Worm (Caenorhabditis elegans) whole organism, young adult: ENCODE measurements around the gene sbt-1.

Experiments
- B0035.1 ChIP-seq: sonication (generic microtip); optimal IDR thresholded peaks from 2 replicates; lab custom pipeline; 2016; ENCODE audit warnings: missing genetic modification characterization, mild to moderate bottlenecking, missing compliant biosample characterization, missing genotype, missing genetic modification reagents
- B0336.3 ChIP-seq: fragments of 200-800 bp; sonication (Bioruptor generic); IDR thresholded peaks from 2 replicates; pipeline ENCODE4 v1.3.6; 2022; ENCODE audit warnings: missing genetic modification characterization, missing compliant biosample characterization
- F23B12.7 ChIP-seq: sonication (generic microtip); optimal IDR thresholded peaks from 2 replicates; lab custom pipeline; 2017; ENCODE audit warnings: missing genetic modification characterization, mild to moderate bottlenecking, missing compliant biosample characterization, antibody characterized with exemption, moderate library complexity; ENCODE audit not compliant: insufficient read depth
- F33H1.4 ChIP-seq: fragments of 200-800 bp; sonication (Bioruptor generic); IDR thresholded peaks from 2 replicates; pipeline ENCODE4 v1.3.6; 2022; ENCODE audit warnings: missing genetic modification reagents, missing genetic modification characterization, missing compliant biosample characterization
- F55B11.4 ChIP-seq: sonication (generic microtip); optimal IDR thresholded peaks from 2 replicates; lab custom pipeline; 2016; ENCODE audit warnings: missing compliant biosample characterization, missing genetic modification characterization, borderline replicate concordance; ENCODE audit not compliant: insufficient read depth
- F57C9.4 ChIP-seq: sonication (generic microtip); optimal IDR thresholded peaks from 2 replicates; lab custom pipeline; 2017; ENCODE audit warnings: mild to moderate bottlenecking, missing genetic modification characterization, missing compliant biosample characterization
- K12H6.12 ChIP-seq: fragments of 200-800 bp; sonication (Bioruptor generic); optimal IDR thresholded peaks from 2 replicates; lab custom pipeline; 2018; ENCODE audit warnings: mild to moderate bottlenecking, missing genetic modification characterization, missing compliant biosample characterization
- Y53G8AR.9 ChIP-seq: fragments of 200-800 bp; sonication (Bioruptor generic); conservative IDR thresholded peaks from 2 replicates; pipeline ENCODE4 v1.3.6; 2022; ENCODE audit warnings: missing genetic modification reagents, missing genetic modification characterization, missing compliant biosample characterization
- Y79H2A.3 ChIP-seq: fragments of 200-800 bp; sonication (Bioruptor generic); conservative IDR thresholded peaks from 2 replicates; pipeline ENCODE4 v1.3.6; 2022; ENCODE audit warnings: missing genetic modification reagents, missing genetic modification characterization, missing compliant biosample characterization
- ZK185.1 ChIP-seq: sonication (generic microtip); optimal IDR thresholded peaks from 2 replicates; lab custom pipeline; 2016; ENCODE audit warnings: mild to moderate bottlenecking, missing genetic modification characterization, missing compliant biosample characterization; ENCODE audit not compliant: poor library complexity, severe bottlenecking
- athp-1 ChIP-seq: sonication (generic microtip); optimal IDR thresholded peaks from 2 replicates; lab custom pipeline; 2017; ENCODE audit warnings: mild to moderate bottlenecking, missing genetic modification characterization, missing compliant biosample characterization
- attf-3 ChIP-seq: fragments of 200-800 bp; sonication (Bioruptor generic); conservative IDR thresholded peaks from 2 replicates; pipeline ENCODE4 v1.3.6; 2022; ENCODE audit warnings: missing genetic modification reagents, missing genetic modification characterization, missing compliant biosample characterization
- bed-1 ChIP-seq: fragments of 200-800 bp; sonication (Bioruptor generic); IDR thresholded peaks from 2 replicates; pipeline ENCODE4 v1.3.6; 2022; ENCODE audit warnings: missing genetic modification reagents, missing genetic modification characterization, missing compliant biosample characterization
- cebp-2 ChIP-seq: fragments of 200-800 bp; sonication (Bioruptor generic); IDR thresholded peaks from 2 replicates; pipeline ENCODE4 v1.3.6; 2022; ENCODE audit warnings: missing genetic modification characterization, missing compliant biosample characterization
- ceh-100 ChIP-seq: fragments of 200-800 bp; sonication (Bioruptor generic); IDR thresholded peaks from 2 replicates; pipeline ENCODE4 v1.3.6; 2022; ENCODE audit warnings: missing genetic modification reagents, missing genetic modification characterization, missing compliant biosample characterization
- chd-7 ChIP-seq: sonication (generic microtip); optimal IDR thresholded peaks from 2 replicates; lab custom pipeline; 2016; ENCODE audit warnings: mild to moderate bottlenecking, missing genetic modification characterization, moderate library complexity, missing compliant biosample characterization
- die-1 ChIP-seq: sonication (generic microtip); optimal IDR thresholded peaks from 2 replicates; lab custom pipeline; 2016; ENCODE audit warnings: missing genotype, mild to moderate bottlenecking, missing genetic modification characterization, missing compliant biosample characterization
- dox-1 ChIP-seq: fragments of 200-800 bp; sonication (Bioruptor generic); IDR thresholded peaks from 2 replicates; pipeline ENCODE4 v1.3.6; 2022; ENCODE audit warnings: missing genetic modification reagents, missing genetic modification characterization, missing compliant biosample characterization
- ekl-4 ChIP-seq: fragments of 200-800 bp; sonication (Bioruptor generic); IDR thresholded peaks from 2 replicates; pipeline ENCODE4 v1.3.6; 2022; ENCODE audit warnings: missing genetic modification reagents, missing genetic modification characterization, missing compliant biosample characterization
- him-1 ChIP-seq: sonication (generic microtip); optimal IDR thresholded peaks from 2 replicates; lab custom pipeline; 2016; ENCODE audit warnings: missing genotype, missing genetic modification reagents, missing genetic modification characterization, missing compliant biosample characterization
- hlh-12 ChIP-seq: sonication (generic microtip); optimal IDR thresholded peaks from 2 replicates; lab custom pipeline; 2016; ENCODE audit warnings: missing genetic modification characterization, missing compliant biosample characterization
- hmg-1.2 ChIP-seq: fragments of 200-800 bp; sonication (Bioruptor generic); IDR thresholded peaks from 2 replicates; pipeline ENCODE4 v1.3.6; 2022; ENCODE audit warnings: missing genetic modification reagents, missing genetic modification characterization, missing compliant biosample characterization
- lag-1 ChIP-seq: fragments of 200-800 bp; sonication (Bioruptor generic); IDR thresholded peaks from 2 replicates; pipeline ENCODE4 v1.3.6; 2022; ENCODE audit warnings: missing genetic modification reagents, missing genetic modification characterization, missing compliant biosample characterization
- let-526 ChIP-seq: fragments of 200-800 bp; sonication (Bioruptor generic); IDR thresholded peaks from 2 replicates; pipeline ENCODE4 v1.3.6; 2022; ENCODE audit warnings: missing genetic modification reagents, missing genetic modification characterization, missing compliant biosample characterization
- let-607 ChIP-seq, 2 experiments: fragments of 200-800 bp in 1 of 2; sonication (Bioruptor generic) in 1 of 2; sonication (generic microtip) in 1 of 2; optimal IDR thresholded peaks; 2 replicates each; lab custom pipeline; 2016 to 2018; ENCODE audit warnings: mild to moderate bottlenecking in 2 of 2, missing compliant biosample characterization in 2 of 2, missing genetic modification characterization in 2 of 2, moderate library complexity in 2 of 2, missing genotype in 1 of 2
- lin-40 ChIP-seq: sonication (generic microtip); optimal IDR thresholded peaks from 2 replicates; lab custom pipeline; 2016; ENCODE audit warnings: missing genetic modification characterization, mild to moderate bottlenecking, missing compliant biosample characterization, missing genotype, missing genetic modification reagents
- madf-8 ChIP-seq: fragments of 200-800 bp; sonication (Bioruptor generic); conservative IDR thresholded peaks from 2 replicates; pipeline ENCODE4 v1.3.6; 2022; ENCODE audit warnings: missing genetic modification reagents, missing genetic modification characterization, missing compliant biosample characterization
- mes-4 ChIP-seq: sonication (generic microtip); optimal IDR thresholded peaks from 2 replicates; lab custom pipeline; 2016; ENCODE audit warnings: missing genotype, missing genetic modification characterization, missing compliant biosample characterization
- nfya-1 ChIP-seq: sonication (generic microtip); optimal IDR thresholded peaks from 2 replicates; lab custom pipeline; 2017; ENCODE audit warnings: antibody characterized with exemption, missing compliant biosample characterization, missing genetic modification characterization, borderline replicate concordance; ENCODE audit not compliant: insufficient read depth
- nhr-120 ChIP-seq: fragments of 200-800 bp; sonication (Bioruptor generic); IDR thresholded peaks from 2 replicates; pipeline ENCODE4 v1.3.6; 2022; ENCODE audit warnings: missing genetic modification characterization, missing compliant biosample characterization
- pha-4 ChIP-seq: fragments of 150-350 bp; sonication (generic microtip); optimal IDR thresholded peaks from 2 replicates; lab custom pipeline; 2014; ENCODE audit warnings: missing biosample characterization, missing genetic modification reagents, missing genetic modification characterization
- snpc-3.4 ChIP-seq: sonication (generic microtip); optimal IDR thresholded peaks from 2 replicates; lab custom pipeline; 2017; ENCODE audit warnings: missing genetic modification characterization, mild to moderate bottlenecking, missing compliant biosample characterization, antibody characterized with exemption, moderate library complexity, missing genotype, missing genetic modification reagents
- xnd-1 ChIP-seq: sonication (generic microtip); optimal IDR thresholded peaks from 2 replicates; lab custom pipeline; 2016; ENCODE audit warnings: missing genotype, missing genetic modification reagents, missing genetic modification characterization, missing compliant biosample characterization

sbt-1 gene

ce11 chrV:20826618-20827017 is 2.1 kb downstream of the sbt-1 start:
- TF ChIP-seq athp-1 (no peak), nfya-1 (tag; lab: Kevin White, UChicago) (no peak), F33H1.4 (no peak), bed-1 (GFP tag; lab: Robert Waterston, UW) (no peak), cebp-2 (GFP tag; lab: Robert Waterston, UW) (no peak), snpc-3.4 (tag; lab: Kevin White, UChicago) (no peak), ceh-100 (GFP tag; lab: Robert Waterston, UW) (no peak)

ce11 chrV:20824962-20825609 is 3.6 kb downstream of the sbt-1 start, which contains the start of the genes gcy-22 and grl-14:
Gene gcy-22, minus strand, starts transcription at chrV:20825062.
Gene grl-14, plus strand, starts transcription at chrV:20825559.
- TF ChIP-seq chd-7 (tag; lab: Kevin White, UChicago) (no peak), die-1 (tag; lab: Kevin White, UChicago) (no peak), madf-8 (no peak), B0336.3 (GFP tag; lab: Robert Waterston, UW) (no peak), Y79H2A.3 (GFP tag; lab: Robert Waterston, UW) (no peak), lin-40 (tag; lab: Kevin White, UChicago) (no peak), Y53G8AR.9 (GFP tag; lab: Robert Waterston, UW) (no peak), dox-1 (GFP tag; lab: Robert Waterston, UW) (no peak), hmg-1.2 (GFP tag; lab: Robert Waterston, UW) (no peak), let-607 (tag; optimal IDR thresholded peaks at IDR 0.05; lab: Kevin White, UChicago) (no peak), F57C9.4 (tag; lab: Kevin White, UChicago) (no peak), F55B11.4 (no peak), ekl-4 (GFP tag; lab: Robert Waterston, UW) (no peak), F23B12.7 (tag; lab: Kevin White, UChicago) (no peak), lag-1 (no peak), K12H6.12 (tag; lab: Kevin White, UChicago) (no peak), him-1 (no peak), ZK185.1 (no peak), xnd-1 (tag; lab: Kevin White, UChicago) (no peak)

- TF ChIP-seq dox-1 (GFP tag; lab: Robert Waterston, UW), result no peak
- no peak for TF ChIP-seq hlh-12
- no peak for TF ChIP-seq B0035.1 (tag; lab: Kevin White, UChicago)
- no peak for TF ChIP-seq attf-3 (GFP tag; lab: Robert Waterston, UW)
Measured at ce11 chrV:20820033-20820432, 8.6 kb downstream of the sbt-1 start, which contains the start of gene T03D8.6. Gene T03D8.6, minus strand, starts transcription at chrV:20820330.

- TF ChIP-seq K12H6.12 (tag; lab: Kevin White, UChicago) (no peak), let-526 (no peak), mes-4 (tag; lab: Kevin White, UChicago) (no peak), nhr-120 (GFP tag; lab: Robert Waterston, UW) (no peak), pha-4 (tag; lab: Kevin White, UChicago) (no peak), athp-1 (no peak), ceh-100 (GFP tag; lab: Robert Waterston, UW) (no peak)
Measured at ce11 chrV:20815842-20816241, 12.8 kb downstream of the sbt-1 start, which contains the start of gene sshk-1. Gene sshk-1, plus strand, starts transcription at chrV:20816142.
